Fruit fly (Drosophila melanogaster): ENCODE data around the gene RpL37A.

- TF ChIP-seq CG16779 (tag; optimal IDR thresholded peaks at IDR 0.05) (peak; percentile 79), Eip78C (GFP tag) (peak; percentile 98)
These were observed 16.3 kb downstream of the RpL37A start for dm6 chr2L:5086905-5087522.

Measured in whole organism, prepupa.